Fruit fly (Drosophila melanogaster) whole organism: Measurements from ENCODE around the gene CG12674.

Experiments
- EcR ChIP-seq, 2 experiments: fragments of >200 bp; optimal IDR thresholded peaks; 2 replicates each; lab custom pipeline; 2017; ENCODE audit warnings: missing biosample characterization in 2 of 2, missing genetic modification characterization in 2 of 2, missing genetic modification reagents in 2 of 2
- psq ChIP-seq: fragments of >200 bp; optimal IDR thresholded peaks from 2 replicates; lab custom pipeline; 2017

- TF ChIP-seq EcR (GFP tag; optimal IDR thresholded peaks at IDR 0.05; lab: Kevin White, UChicago), result no peak
- TF ChIP-seq psq (lab: Kevin White, UChicago), result no peak
These were observed 34.5 kb upstream of the CG12674 start, which contains the start of gene Kebab for dm6 chr2L:2045265-2045664.
